Worm (Caenorhabditis elegans) whole organism, late embryonic: ENCODE measurements around the gene cic-1.
"Not testable (repeated sequence)": the region's sequence is repeated elsewhere in the genome, so short reads cannot be mapped to it uniquely, and the experiment has no call there.

Experiments
- C08G9.2 ChIP-seq: sonication (generic microtip); optimal IDR thresholded peaks from 2 replicates; lab custom pipeline; 2016; ENCODE audit warnings: mild to moderate bottlenecking, missing genetic modification characterization, moderate library complexity, missing compliant biosample characterization
- T23F11.4 ChIP-seq: fragments of 200-800 bp; sonication (Bioruptor generic); optimal IDR thresholded peaks from 2 replicates; lab custom pipeline; 2018; ENCODE audit warnings: mild to moderate bottlenecking, missing genetic modification characterization, missing compliant biosample characterization
- ahr-1 ChIP-seq: sonication (generic microtip); optimal IDR thresholded peaks from 2 replicates; lab custom pipeline; 2016; ENCODE audit warnings: missing genetic modification characterization, missing compliant biosample characterization
- ama-1 ChIP-seq: fragments of 150-350 bp; optimal IDR thresholded peaks from 2 replicates; lab custom pipeline; 2014
- ceh-18 ChIP-seq: sonication (generic microtip); optimal IDR thresholded peaks from 2 replicates; lab custom pipeline; 2016; ENCODE audit warnings: missing genetic modification characterization, missing compliant biosample characterization
- ceh-19 ChIP-seq: fragments of 200-800 bp; sonication (Bioruptor generic); optimal IDR thresholded peaks from 2 replicates; lab custom pipeline; 2018; ENCODE audit warnings: mild to moderate bottlenecking, missing genetic modification characterization, missing compliant biosample characterization
- ceh-2 ChIP-seq: sonication (generic microtip); optimal IDR thresholded peaks from 2 replicates; lab custom pipeline; 2016; ENCODE audit warnings: missing genotype, missing genetic modification characterization, missing compliant biosample characterization
- ceh-24 ChIP-seq: sonication (generic microtip); optimal IDR thresholded peaks from 2 replicates; lab custom pipeline; 2016; ENCODE audit warnings: mild to moderate bottlenecking, missing genetic modification characterization, missing compliant biosample characterization
- ceh-31 ChIP-seq: sonication (generic microtip); optimal IDR thresholded peaks from 2 replicates; lab custom pipeline; 2016; ENCODE audit warnings: missing genetic modification characterization, missing compliant biosample characterization
- ceh-48 ChIP-seq: sonication (generic microtip); optimal IDR thresholded peaks from 2 replicates; lab custom pipeline; 2016; ENCODE audit warnings: missing genetic modification characterization, inconsistent platforms, missing compliant biosample characterization
- ceh-6 ChIP-seq: fragments of 200-800 bp; sonication (Bioruptor generic); optimal IDR thresholded peaks from 2 replicates; lab custom pipeline; 2018; ENCODE audit warnings: mild to moderate bottlenecking, missing genetic modification characterization, missing compliant biosample characterization
- che-1 ChIP-seq: sonication (generic microtip); optimal IDR thresholded peaks from 2 replicates; lab custom pipeline; 2016; ENCODE audit warnings: mild to moderate bottlenecking, missing genetic modification characterization, missing compliant biosample characterization
- dve-1 ChIP-seq: sonication (generic microtip); optimal IDR thresholded peaks from 2 replicates; lab custom pipeline; 2017; ENCODE audit warnings: antibody characterized with exemption, mild to moderate bottlenecking, missing genetic modification characterization, missing compliant biosample characterization
- elt-2 ChIP-seq: sonication (generic microtip); optimal IDR thresholded peaks from 2 replicates; lab custom pipeline; 2016; ENCODE audit warnings: missing genetic modification reagents, missing genetic modification characterization, missing compliant biosample characterization
- ets-4 ChIP-seq: sonication (generic microtip); optimal IDR thresholded peaks from 2 replicates; lab custom pipeline; 2016; ENCODE audit warnings: missing genetic modification characterization, missing compliant biosample characterization
- eyg-1 ChIP-seq: sonication (generic microtip); optimal IDR thresholded peaks from 2 replicates; lab custom pipeline; 2016; ENCODE audit warnings: missing genotype, missing genetic modification characterization, missing compliant biosample characterization
- fax-1 ChIP-seq: sonication (generic microtip); optimal IDR thresholded peaks from 2 replicates; lab custom pipeline; 2016; ENCODE audit warnings: missing genotype, missing genetic modification characterization, missing compliant biosample characterization
- fkh-6 ChIP-seq: sonication (generic microtip); optimal IDR thresholded peaks from 2 replicates; lab custom pipeline; 2016; ENCODE audit warnings: missing genetic modification characterization, missing compliant biosample characterization
- hlh-30 ChIP-seq: sonication (generic microtip); optimal IDR thresholded peaks from 2 replicates; lab custom pipeline; 2017; ENCODE audit warnings: antibody characterized with exemption, missing genetic modification characterization, missing compliant biosample characterization; ENCODE audit not compliant: insufficient read depth
- lim-6 ChIP-seq: sonication (generic microtip); optimal IDR thresholded peaks from 2 replicates; lab custom pipeline; 2016; ENCODE audit warnings: missing genetic modification characterization, missing compliant biosample characterization
- nfya-1 ChIP-seq: sonication (generic microtip); optimal IDR thresholded peaks from 2 replicates; lab custom pipeline; 2017; ENCODE audit warnings: missing genetic modification characterization, mild to moderate bottlenecking, missing compliant biosample characterization, antibody characterized with exemption, moderate library complexity
- nhr-232 ChIP-seq: sonication (generic microtip); optimal IDR thresholded peaks from 2 replicates; lab custom pipeline; 2016; ENCODE audit warnings: missing genetic modification characterization, missing compliant biosample characterization
- odd-2 ChIP-seq: sonication (generic microtip); optimal IDR thresholded peaks from 2 replicates; lab custom pipeline; 2017; ENCODE audit warnings: antibody characterized with exemption, mild to moderate bottlenecking, missing genetic modification characterization, missing compliant biosample characterization
- pag-3 ChIP-seq: sonication (generic microtip); optimal IDR thresholded peaks from 2 replicates; lab custom pipeline; 2016; ENCODE audit warnings: missing compliant biosample characterization, missing genetic modification characterization, borderline replicate concordance
- pax-1 ChIP-seq: fragments of 150-350 bp; optimal IDR thresholded peaks from 2 replicates; lab custom pipeline; 2014; ENCODE audit warnings: missing biosample characterization, missing genetic modification characterization
- pha-4 ChIP-seq: fragments of 150-350 bp; optimal IDR thresholded peaks from 2 replicates; lab custom pipeline; 2018; ENCODE audit warnings: missing biosample characterization, missing genetic modification reagents, missing genetic modification characterization
- rnt-1 ChIP-seq: sonication (generic microtip); optimal IDR thresholded peaks from 2 replicates; lab custom pipeline; 2016; ENCODE audit warnings: missing genetic modification characterization, missing compliant biosample characterization
- sox-2 ChIP-seq: fragments of 200-800 bp; sonication (Bioruptor generic); IDR thresholded peaks from 2 replicates; pipeline ENCODE4 v1.3.6; 2022; ENCODE audit warnings: missing genetic modification reagents, missing genetic modification characterization, missing compliant biosample characterization
- ttx-3 ChIP-seq: sonication (generic microtip); optimal IDR thresholded peaks from 2 replicates; lab custom pipeline; 2016; ENCODE audit warnings: missing genetic modification reagents, missing genetic modification characterization, missing compliant biosample characterization
- unc-42 ChIP-seq: sonication (generic microtip); optimal IDR thresholded peaks from 2 replicates; lab custom pipeline; 2016; ENCODE audit warnings: missing genotype, missing genetic modification characterization, missing compliant biosample characterization
- zip-5 ChIP-seq: sonication (generic microtip); optimal IDR thresholded peaks from 2 replicates; lab custom pipeline; 2016; ENCODE audit warnings: missing genetic modification characterization, missing compliant biosample characterization

Gene cic-1

DNA sequence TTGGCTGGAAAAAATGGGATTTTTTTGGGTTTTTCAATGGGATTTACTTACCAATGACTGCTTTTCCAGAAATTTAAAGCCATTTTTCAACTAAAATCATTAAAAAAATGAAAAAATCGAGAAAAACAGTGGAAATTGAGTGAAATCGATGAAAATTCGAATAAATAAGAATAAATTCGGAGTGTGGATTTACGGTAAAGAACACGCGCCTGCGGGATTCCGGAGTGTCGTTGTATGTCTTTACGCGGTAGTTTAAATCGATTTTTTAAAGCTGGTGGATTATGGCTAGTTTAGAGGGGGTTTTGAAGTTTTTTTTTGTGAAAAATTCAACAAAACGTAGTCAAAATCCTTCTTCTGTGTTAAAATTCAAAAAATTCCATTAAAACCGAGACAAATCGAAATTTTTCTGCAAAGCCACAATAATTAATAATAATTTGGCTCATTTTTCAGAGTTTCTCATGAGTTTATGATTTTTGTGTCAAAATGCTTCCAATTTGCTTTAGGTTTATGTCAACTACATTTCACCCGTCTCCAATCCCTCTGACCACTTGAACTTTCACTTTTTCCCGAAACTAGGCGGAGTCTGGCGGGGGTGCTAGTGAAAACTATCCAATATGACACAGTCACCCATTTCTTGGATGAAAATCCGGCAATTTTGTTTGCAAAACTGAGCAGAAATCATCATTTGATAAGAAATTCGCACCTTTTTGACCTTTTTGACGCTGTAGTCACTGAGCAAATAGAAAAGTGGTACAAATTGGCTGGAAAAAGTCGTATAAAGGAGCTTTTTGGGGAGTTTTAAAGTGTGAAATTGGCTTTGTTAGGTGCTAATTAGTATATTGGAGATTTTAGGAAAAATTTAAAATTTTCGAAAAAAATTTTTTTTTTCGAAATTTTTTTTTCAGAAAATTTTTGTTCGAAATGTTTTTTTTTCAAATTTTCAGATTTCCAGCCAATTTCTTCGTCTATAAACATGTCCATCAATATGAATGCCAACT, at the start of gene cic-1, which contains the start of gene strm-1:
TSS of gene cic-1 (minus strand) at position 96 of the 998 bp plus-strand sequence.
TSS of gene strm-1 (plus strand) at position 945 of the 998 bp plus-strand sequence.
- TF ChIP-seq che-1 (tag; lab: Kevin White, UChicago) (no peak), ahr-1 (tag; lab: Kevin White, UChicago) (no peak), unc-42 (peak; percentile 13), ceh-48 (tag; lab: Kevin White, UChicago) (peak; percentile 62), pax-1 (tag; lab: Kevin White, UChicago) (no peak), nfya-1 (peak; percentile 20)

DNA sequence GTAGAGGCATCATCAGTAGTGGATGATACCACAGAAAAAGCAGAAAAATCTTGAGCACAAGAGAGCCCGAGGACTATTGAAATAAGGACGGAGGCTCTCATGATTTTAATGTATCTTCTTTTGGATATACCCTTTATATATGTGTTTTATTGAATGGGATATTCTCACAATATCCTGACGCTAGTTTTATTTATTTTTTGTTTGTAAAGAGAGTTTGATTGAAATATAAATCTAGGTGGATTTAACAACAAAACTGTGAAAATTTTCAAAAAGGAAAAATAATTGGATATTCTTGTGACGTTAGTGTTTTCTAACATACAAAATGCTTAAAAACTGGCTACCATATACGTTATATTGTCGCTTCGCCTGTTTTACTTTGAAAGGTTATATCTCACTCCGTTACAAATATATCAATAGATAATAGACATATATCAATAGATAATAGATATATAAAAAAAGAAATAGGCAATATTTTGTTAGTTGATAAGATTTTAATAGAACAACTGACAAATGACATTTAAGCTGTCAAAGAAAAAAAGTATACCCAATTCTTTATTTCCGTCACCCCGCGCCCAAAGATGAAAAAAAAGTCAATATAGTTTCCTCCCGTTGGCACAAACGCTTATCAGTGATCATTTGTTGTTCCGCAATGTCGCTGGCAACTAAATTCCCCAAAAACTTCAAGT, 44.7 kb upstream of the cic-1 start, which contains the start of the genes E02H9.7 and klo-2:
TSS of gene E02H9.7 (minus strand) at position 101 of the 686 bp plus-strand sequence.
TSS of gene klo-2 (plus strand) at position 636 of the 686 bp plus-strand sequence.
- no peak for TF ChIP-seq dve-1 (tag; lab: Kevin White, UChicago)
- no peak for TF ChIP-seq ceh-18
- no peak for TF ChIP-seq ceh-2 (tag; lab: Kevin White, UChicago)
- no peak for TF ChIP-seq ceh-19 (GFP tag; lab: Kevin White, UChicago)
- no peak for TF ChIP-seq pag-3 (tag; lab: Kevin White, UChicago)
- no peak for TF ChIP-seq fkh-6
- no peak for TF ChIP-seq ama-1 (lab: Kevin White, UChicago)
- no peak for TF ChIP-seq ceh-31 (tag; lab: Kevin White, UChicago)
- TF ChIP-seq T23F11.4 = no peak
- TF ChIP-seq ets-4 (tag; lab: Kevin White, UChicago) = no peak
- no peak for TF ChIP-seq pha-4 (tag; lab: Kevin White, UChicago)
- TF ChIP-seq hlh-30 (tag; lab: Kevin White, UChicago) = no peak
- no peak for TF ChIP-seq eyg-1 (tag; lab: Kevin White, UChicago)
- TF ChIP-seq nhr-232 (tag; lab: Kevin White, UChicago) = no peak
- TF ChIP-seq odd-2 (tag; lab: Kevin White, UChicago) = no peak
- TF ChIP-seq rnt-1 (tag; lab: Kevin White, UChicago) = no peak
- no peak for TF ChIP-seq ceh-24 (tag; lab: Kevin White, UChicago)
- no peak for TF ChIP-seq sox-2 (GFP tag; lab: Robert Waterston, UW)
- TF ChIP-seq zip-5 (tag; lab: Kevin White, UChicago) = no peak
- TF ChIP-seq lim-6 (tag; lab: Kevin White, UChicago) = no peak
- TF ChIP-seq, all 69 proteins: peak for 0

DNA sequence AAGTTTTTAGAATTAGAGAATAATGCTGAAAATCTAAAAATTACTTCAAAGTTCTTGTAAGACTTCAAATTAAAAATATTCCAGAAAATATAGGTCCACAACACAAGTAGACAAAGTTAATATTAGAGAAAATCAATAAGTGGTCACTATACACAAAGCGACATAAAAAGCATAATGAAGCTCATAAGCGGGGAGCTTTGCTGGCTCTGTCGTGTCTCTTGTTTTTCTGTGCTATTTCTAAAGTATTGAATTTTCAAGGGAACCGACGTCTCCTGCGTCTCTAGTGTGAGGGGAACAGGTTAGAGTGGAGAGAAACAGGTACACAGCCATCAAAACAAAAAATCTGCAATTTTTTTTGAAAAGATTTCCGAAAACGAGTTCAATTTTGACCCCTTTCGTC, 37.5 kb upstream of the cic-1 start, which contains the start of gene E02H9.13:
TSS of gene E02H9.13 (minus strand) at position 199 of the 400 bp plus-strand sequence.
- no peak for TF ChIP-seq hlh-30 (tag; lab: Kevin White, UChicago)
- no peak for TF ChIP-seq ets-4 (tag; lab: Kevin White, UChicago)
- no peak for TF ChIP-seq elt-2 (tag; lab: Kevin White, UChicago)
- TF ChIP-seq ceh-48 (tag; lab: Kevin White, UChicago) = peak; percentile 89
- TF ChIP-seq ttx-3 (tag; lab: Kevin White, UChicago) = no peak

DNA sequence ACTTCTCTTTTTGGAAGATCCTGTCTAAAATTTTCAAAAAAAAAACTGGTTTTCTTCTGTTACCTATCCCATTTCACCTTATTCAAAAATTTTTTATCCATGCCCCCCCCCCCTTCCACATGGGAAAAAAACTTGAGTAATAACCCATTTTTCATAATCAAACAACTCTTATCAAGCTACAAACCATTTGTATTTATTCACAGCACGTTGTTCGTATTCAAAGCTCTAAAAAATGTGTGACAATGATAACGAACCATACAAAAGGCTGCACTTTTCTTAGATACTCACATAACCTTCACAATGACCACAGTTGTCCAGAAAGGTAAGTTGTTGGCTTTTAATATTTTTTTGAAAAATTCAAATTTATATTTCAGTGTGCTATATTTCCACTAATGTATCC, 34.8 kb upstream of the cic-1 start, which contains the start of gene E02H9.6:
TSS of gene E02H9.6 (plus strand) at position 301 of the 400 bp plus-strand sequence.
- not testable (repeated sequence) for TF ChIP-seq fax-1 (tag; lab: Kevin White, UChicago); ceh-6 (GFP tag; lab: Kevin White, UChicago); C08G9.2 (tag; lab: Kevin White, UChicago)
- TF ChIP-seq, all 69 proteins: peak for 0; not testable (repeated sequence) for 69
